Fruit fly (Drosophila melanogaster) whole organism, prepupa: ENCODE measurements around the gene Zasp66.
A peak's percentile ranks its signal among the peaks of the same experiment; 100 is the strongest.

Source experiments
- Blimp-1 ChIP-seq: fragments of 200-800 bp; sonication (Bioruptor generic); optimal IDR thresholded peaks from 3 replicates; lab custom pipeline; 2017; ENCODE audit warnings: missing biosample characterization, missing genetic modification characterization, mild to moderate bottlenecking, moderate library complexity, missing genetic modification reagents
- CG10631 ChIP-seq: fragments of 200-800 bp; sonication (Bioruptor generic); optimal IDR thresholded peaks from 2 replicates; lab custom pipeline; 2016; ENCODE audit warnings: missing biosample characterization, missing genetic modification characterization
- CG10669 ChIP-seq: fragments of 200-800 bp; sonication (Bioruptor generic); optimal IDR thresholded peaks from 3 replicates; lab custom pipeline; 2018; ENCODE audit warnings: missing biosample characterization, mild to moderate bottlenecking, missing genetic modification characterization, moderate library complexity
- CG11294 ChIP-seq: fragments of 200-800 bp; sonication (Bioruptor generic); IDR thresholded peaks from 2 replicates; pipeline ENCODE4 v1.3.6; 2022; ENCODE audit warnings: missing biosample characterization, missing genetic modification characterization
- CG11762 ChIP-seq: fragments of 200-800 bp; sonication (Bioruptor generic); optimal IDR thresholded peaks from 3 replicates; lab custom pipeline; 2016; ENCODE audit warnings: missing biosample characterization, missing genetic modification characterization; ENCODE audit not compliant: insufficient read depth
- CG11902 ChIP-seq: fragments of 200-800 bp; sonication (Bioruptor generic); optimal IDR thresholded peaks from 3 replicates; lab custom pipeline; 2016; ENCODE audit warnings: missing biosample characterization, missing genetic modification characterization
- CG1621 ChIP-seq: fragments of 200-800 bp; sonication (Bioruptor generic); optimal IDR thresholded peaks from 3 replicates; lab custom pipeline; 2018; ENCODE audit warnings: missing biosample characterization, mild to moderate bottlenecking, missing genetic modification characterization
- CG16779 ChIP-seq: fragments of 200-800 bp; sonication (Bioruptor generic); optimal IDR thresholded peaks from 3 replicates; lab custom pipeline; 2017; ENCODE audit warnings: missing biosample characterization, mild to moderate bottlenecking, missing genetic modification characterization
- CG3032 ChIP-seq: fragments of 200-800 bp; optimal IDR thresholded peaks from 2 replicates; lab custom pipeline; 2019; ENCODE audit warnings: missing biosample characterization, mild to moderate bottlenecking, missing genetic modification characterization, moderate library complexity
- CG31627 ChIP-seq: fragments of 200-800 bp; sonication (Bioruptor generic); optimal IDR thresholded peaks from 3 replicates; lab custom pipeline; 2016; ENCODE audit warnings: missing biosample characterization, missing genetic modification characterization
- CG32006 ChIP-seq: fragments of 200-800 bp; sonication (Bioruptor generic); optimal IDR thresholded peaks from 3 replicates; lab custom pipeline; 2017; ENCODE audit warnings: missing biosample characterization, mild to moderate bottlenecking, missing genetic modification characterization
- CG34406 ChIP-seq: fragments of 200-800 bp; sonication (Bioruptor generic); optimal IDR thresholded peaks from 3 replicates; lab custom pipeline; 2016; ENCODE audit warnings: missing biosample characterization, missing genetic modification characterization
- CG4318 ChIP-seq: fragments of 200-800 bp; sonication (Bioruptor generic); optimal IDR thresholded peaks from 3 replicates; lab custom pipeline; 2017; ENCODE audit warnings: missing biosample characterization, mild to moderate bottlenecking, missing genetic modification characterization
- CG6163 ChIP-seq: fragments of 200-800 bp; sonication (Bioruptor generic); IDR thresholded peaks from 3 replicates; pipeline ENCODE4 v1.3.6; 2022; ENCODE audit warnings: missing biosample characterization, missing genetic modification characterization
- CG6276 ChIP-seq: fragments of 200-800 bp; sonication (Bioruptor generic); optimal IDR thresholded peaks from 2 replicates; lab custom pipeline; 2017; ENCODE audit warnings: missing biosample characterization, mild to moderate bottlenecking, missing genetic modification characterization
- CG6792 ChIP-seq: fragments of 200-800 bp; sonication (Bioruptor generic); optimal IDR thresholded peaks from 3 replicates; lab custom pipeline; 2016; ENCODE audit warnings: missing biosample characterization, missing genetic modification characterization
- CG6854 ChIP-seq: fragments of 200-800 bp; sonication (Bioruptor generic); optimal IDR thresholded peaks from 2 replicates; lab custom pipeline; 2017; ENCODE audit warnings: missing biosample characterization, mild to moderate bottlenecking, missing genetic modification characterization
- CG7368 ChIP-seq: fragments of 200-800 bp; sonication (Bioruptor generic); optimal IDR thresholded peaks from 3 replicates; lab custom pipeline; 2016; ENCODE audit warnings: missing biosample characterization, missing genetic modification characterization
- CG8119 ChIP-seq: fragments of 200-800 bp; sonication (Bioruptor generic); IDR thresholded peaks from 3 replicates; pipeline ENCODE4 v1.3.6; 2022; ENCODE audit warnings: missing biosample characterization, missing genetic modification characterization
- CG8632 ChIP-seq: fragments of 200-800 bp; sonication (Bioruptor generic); optimal IDR thresholded peaks from 3 replicates; lab custom pipeline; 2016; ENCODE audit warnings: missing biosample characterization, missing genetic modification characterization
- CG9139 ChIP-seq: fragments of 200-800 bp; sonication (Bioruptor generic); optimal IDR thresholded peaks from 3 replicates; lab custom pipeline; 2017; ENCODE audit warnings: missing biosample characterization, mild to moderate bottlenecking, missing genetic modification characterization
- Eip75B ChIP-seq: fragments of 200-800 bp; sonication (Bioruptor generic); optimal IDR thresholded peaks from 3 replicates; lab custom pipeline; 2016; ENCODE audit warnings: missing biosample characterization, missing genetic modification characterization
- Eip93F ChIP-seq: fragments of 200-800 bp; sonication (Bioruptor generic); optimal IDR thresholded peaks from 2 replicates; lab custom pipeline; 2016; ENCODE audit warnings: missing biosample characterization, mild to moderate bottlenecking, missing genetic modification characterization
- Ets21C ChIP-seq: fragments of 200-800 bp; sonication (Bioruptor generic); optimal IDR thresholded peaks from 3 replicates; lab custom pipeline; 2016; ENCODE audit warnings: missing biosample characterization, missing genetic modification characterization
- Ets96B ChIP-seq: fragments of 200-800 bp; optimal IDR thresholded peaks from 2 replicates; lab custom pipeline; 2019; ENCODE audit warnings: missing biosample characterization, mild to moderate bottlenecking, missing genetic modification characterization, moderate library complexity
- Gug ChIP-seq: fragments of 200-800 bp; sonication (Bioruptor generic); IDR thresholded peaks from 2 replicates; pipeline ENCODE4 v1.3.6; 2022; ENCODE audit warnings: missing biosample characterization, missing genetic modification characterization
- Hr38 ChIP-seq: sonication (Bioruptor generic); optimal IDR thresholded peaks from 2 replicates; lab custom pipeline; 2016; ENCODE audit warnings: missing biosample characterization, missing genetic modification characterization
- Hr39 ChIP-seq: fragments of 200-800 bp; sonication (Bioruptor generic); optimal IDR thresholded peaks from 2 replicates; lab custom pipeline; 2016; ENCODE audit warnings: missing biosample characterization, missing genetic modification characterization
- Lpt ChIP-seq: fragments of 200-800 bp; sonication (Bioruptor generic); optimal IDR thresholded peaks from 3 replicates; lab custom pipeline; 2016; ENCODE audit warnings: missing biosample characterization, missing genetic modification characterization
- Met ChIP-seq: fragments of 200-800 bp; sonication (Bioruptor generic); optimal IDR thresholded peaks from 3 replicates; lab custom pipeline; 2016; ENCODE audit warnings: missing biosample characterization, missing genetic modification characterization
- OdsH ChIP-seq: fragments of 200-800 bp; sonication (Bioruptor generic); optimal IDR thresholded peaks from 3 replicates; lab custom pipeline; 2016; ENCODE audit warnings: missing biosample characterization, missing genetic modification characterization
- Smox ChIP-seq: fragments of 200-800 bp; sonication (Bioruptor generic); optimal IDR thresholded peaks from 3 replicates; lab custom pipeline; 2016; ENCODE audit warnings: missing biosample characterization, missing genetic modification characterization
- Sox14 ChIP-seq: fragments of 200-800 bp; sonication (Bioruptor generic); optimal IDR thresholded peaks from 3 replicates; lab custom pipeline; 2016; ENCODE audit warnings: missing biosample characterization, missing genetic modification characterization
- Sox15 ChIP-seq: fragments of 200-800 bp; sonication (Bioruptor generic); optimal IDR thresholded peaks from 3 replicates; lab custom pipeline; 2016; ENCODE audit warnings: missing biosample characterization, missing genetic modification characterization
- achi ChIP-seq: fragments of 200-800 bp; sonication (Bioruptor generic); optimal IDR thresholded peaks from 3 replicates; lab custom pipeline; 2016; ENCODE audit warnings: missing biosample characterization, missing genetic modification characterization
- acj6 ChIP-seq: fragments of 200-800 bp; sonication (Bioruptor generic); optimal IDR thresholded peaks from 3 replicates; lab custom pipeline; 2016; ENCODE audit warnings: missing biosample characterization, missing genetic modification characterization
- cyc ChIP-seq: fragments of 200-800 bp; sonication (Bioruptor generic); optimal IDR thresholded peaks from 3 replicates; lab custom pipeline; 2016; ENCODE audit warnings: missing biosample characterization, missing genetic modification characterization
- dac ChIP-seq: fragments of 200-800 bp; sonication (Bioruptor generic); optimal IDR thresholded peaks from 2 replicates; lab custom pipeline; 2017; ENCODE audit warnings: missing biosample characterization, mild to moderate bottlenecking, missing genetic modification characterization
- dsx ChIP-seq: fragments of 200-800 bp; optimal IDR thresholded peaks from 3 replicates; lab custom pipeline; 2019; ENCODE audit warnings: missing biosample characterization, mild to moderate bottlenecking, missing genetic modification characterization, moderate library complexity; ENCODE audit not compliant: poor library complexity, severe bottlenecking
- eg ChIP-seq: fragments of 200-800 bp; sonication (Bioruptor generic); IDR thresholded peaks from 3 replicates; pipeline ENCODE4 v1.3.6; 2022; ENCODE audit warnings: missing biosample characterization, missing genetic modification characterization
- fd59A ChIP-seq: fragments of 200-800 bp; sonication (Bioruptor generic); optimal IDR thresholded peaks from 2 replicates; lab custom pipeline; 2017; ENCODE audit warnings: missing biosample characterization, mild to moderate bottlenecking, missing genetic modification characterization, missing genetic modification reagents
- fd85E ChIP-seq: fragments of 200-800 bp; sonication (Bioruptor generic); optimal IDR thresholded peaks from 3 replicates; lab custom pipeline; 2016; ENCODE audit warnings: missing biosample characterization, missing genetic modification characterization
- lz ChIP-seq: fragments of 200-800 bp; sonication (Bioruptor generic); optimal IDR thresholded peaks from 3 replicates; lab custom pipeline; 2016; ENCODE audit warnings: missing biosample characterization, missing genetic modification characterization
- net ChIP-seq: fragments of 200-800 bp; sonication (Bioruptor generic); optimal IDR thresholded peaks from 3 replicates; lab custom pipeline; 2016; ENCODE audit warnings: missing biosample characterization, missing genetic modification characterization
- pdm3 ChIP-seq: fragments of 200-800 bp; sonication (Bioruptor generic); optimal IDR thresholded peaks from 3 replicates; lab custom pipeline; 2016; ENCODE audit warnings: missing biosample characterization, missing genetic modification characterization
- salr ChIP-seq, 2 experiments: fragments of 200-800 bp; sonication (Bioruptor generic); optimal IDR thresholded peaks; 3 replicates each; lab custom pipeline; 2016 to 2018; ENCODE audit warnings: missing biosample characterization in 2 of 2, missing genetic modification characterization in 2 of 2, mild to moderate bottlenecking in 1 of 2
- spab ChIP-seq: fragments of 200-800 bp; sonication (Bioruptor generic); optimal IDR thresholded peaks from 2 replicates; lab custom pipeline; 2017; ENCODE audit warnings: missing biosample characterization, mild to moderate bottlenecking, missing genetic modification characterization, missing genetic modification reagents
- ss ChIP-seq, 2 experiments: fragments of 200-800 bp; sonication (Bioruptor generic); optimal IDR thresholded peaks; 2 replicates in 1 of 2; 3 replicates in 1 of 2; lab custom pipeline; 2017 to 2018; ENCODE audit warnings: mild to moderate bottlenecking in 2 of 2, missing biosample characterization in 2 of 2, missing genetic modification characterization in 2 of 2, moderate library complexity in 1 of 2
- topi ChIP-seq: fragments of 200-800 bp; sonication (Bioruptor generic); optimal IDR thresholded peaks from 3 replicates; lab custom pipeline; 2016; ENCODE audit warnings: missing biosample characterization, missing genetic modification characterization
- vri ChIP-seq: fragments of 200-800 bp; sonication (Bioruptor generic); optimal IDR thresholded peaks from 3 replicates; lab custom pipeline; 2016; ENCODE audit warnings: missing biosample characterization, mild to moderate bottlenecking, missing genetic modification characterization

Gene Zasp66

dm6 chr3L:8661793-8662669, 37.9 kb downstream of the Zasp66 start:
- no peak for TF ChIP-seq CG32006 (GFP tag; lab: Kevin White, UChicago)
- peak; percentile 42 for TF ChIP-seq CG8632 (GFP tag; lab: Kevin White, UChicago)
- no peak for TF ChIP-seq CG8119 (GFP tag; lab: Robert Waterston, UW)
- peak; percentile 21 for TF ChIP-seq CG1621 (tag; lab: Kevin White, UChicago)
- TF ChIP-seq Lpt (GFP tag; lab: Kevin White, UChicago) = no peak
- TF ChIP-seq CG6854 (GFP tag; lab: Kevin White, UChicago) = no peak
- no peak for TF ChIP-seq eg (GFP tag; lab: Robert Waterston, UW)
- TF ChIP-seq CG11762 = peak; percentile 1
- peak; percentile 11 for TF ChIP-seq Eip75B (GFP tag; lab: Kevin White, UChicago)
- TF ChIP-seq CG10631 (GFP tag; lab: Kevin White, UChicago) = peak; percentile 32
- TF ChIP-seq Ets96B (tag; lab: Kevin White, UChicago) = peak; percentile 48
- no peak for TF ChIP-seq CG31627 (GFP tag; lab: Kevin White, UChicago)
- TF ChIP-seq acj6 (GFP tag; lab: Kevin White, UChicago) = peak; percentile 19
- TF ChIP-seq cyc (GFP tag; lab: Kevin White, UChicago) = no peak
- TF ChIP-seq CG10669 (GFP tag; lab: Kevin White, UChicago) = peak; percentile 28
- no peak for TF ChIP-seq Blimp-1 (GFP tag; lab: Kevin White, UChicago)
- TF ChIP-seq CG16779 (tag; lab: Kevin White, UChicago) = no peak
- no peak for TF ChIP-seq vri
- TF ChIP-seq dac = no peak
- no peak for TF ChIP-seq lz (GFP tag; lab: Kevin White, UChicago)
- peak in 1 of 2 experiments; percentile 32 for TF ChIP-seq ss (GFP tag; optimal IDR thresholded peaks at IDR 0.05; lab: Kevin White, UChicago)
- no peak for TF ChIP-seq Sox14 (GFP tag; lab: Kevin White, UChicago)
- no peak for TF ChIP-seq fd59A (GFP tag; lab: Kevin White, UChicago)
- peak; percentile 14 for TF ChIP-seq topi (GFP tag; lab: Kevin White, UChicago)
- TF ChIP-seq net = no peak
- no peak for TF ChIP-seq Smox (GFP tag; lab: Kevin White, UChicago)
- peak; percentile 33 for TF ChIP-seq OdsH (GFP tag; lab: Kevin White, UChicago)
- TF ChIP-seq Met (GFP tag; lab: Kevin White, UChicago) = peak; percentile 32
- no peak for TF ChIP-seq salr (GFP tag; optimal IDR thresholded peaks at IDR 0.05; lab: Kevin White, UChicago)
- peak; percentile 9 for TF ChIP-seq Sox15
- TF ChIP-seq CG3032 (tag; lab: Kevin White, UChicago) = peak; percentile 45
- no peak for TF ChIP-seq CG6276 (GFP tag; lab: Kevin White, UChicago)
- peak; percentile 47 for TF ChIP-seq pdm3
- peak; percentile 38 for TF ChIP-seq CG6792 (GFP tag; lab: Kevin White, UChicago)
- peak; percentile 37 for TF ChIP-seq spab
- TF ChIP-seq Hr38 (GFP tag; lab: Kevin White, UChicago) = no peak
- no peak for TF ChIP-seq fd85E (GFP tag; lab: Kevin White, UChicago)
- no peak for TF ChIP-seq Gug
- peak; percentile 3 for TF ChIP-seq CG9139 (GFP tag; lab: Kevin White, UChicago)
- peak; percentile 30 for TF ChIP-seq dsx (GFP tag; lab: Kevin White, UChicago)
- peak; percentile 39 for TF ChIP-seq CG34406 (GFP tag; lab: Kevin White, UChicago)
- no peak for TF ChIP-seq CG7368 (GFP tag; lab: Kevin White, UChicago)
- no peak for TF ChIP-seq CG11294 (GFP tag; lab: Robert Waterston, UW)
- TF ChIP-seq Hr39 (GFP tag; lab: Kevin White, UChicago) = peak; percentile 3
- no peak for TF ChIP-seq CG4318
- TF ChIP-seq achi = peak; percentile 36
- TF ChIP-seq Ets21C (GFP tag; lab: Kevin White, UChicago) = no peak
- peak; percentile 4 for TF ChIP-seq CG11902 (GFP tag; lab: Kevin White, UChicago)
- no peak for TF ChIP-seq CG6163 (GFP tag; lab: Robert Waterston, UW)
- no peak for TF ChIP-seq Eip93F (GFP tag; lab: Kevin White, UChicago)
